Fruit fly (Drosophila melanogaster) whole organism, embryonic: ENCODE results near the gene neur.

Source experiments
- CG10209 ChIP-seq: fragments of 200-800 bp; sonication (Bioruptor generic); optimal IDR thresholded peaks from 3 replicates; lab custom pipeline; 2017; ENCODE audit warnings: missing biosample characterization, mild to moderate bottlenecking, missing genetic modification characterization, missing genetic modification reagents
- CG10431 ChIP-seq: fragments of 200-800 bp; sonication (Bioruptor generic); optimal IDR thresholded peaks from 3 replicates; lab custom pipeline; 2018; ENCODE audit warnings: missing biosample characterization, mild to moderate bottlenecking, missing genetic modification characterization
- CG11695 ChIP-seq: fragments of 200-800 bp; sonication (Bioruptor generic); IDR thresholded peaks from 3 replicates; pipeline ENCODE4 v1.3.6; 2022; ENCODE audit warnings: missing biosample characterization, missing genetic modification characterization
- CG1233 ChIP-seq: fragments of 200-800 bp; sonication (Bioruptor generic); optimal IDR thresholded peaks from 4 replicates; lab custom pipeline; 2018; ENCODE audit warnings: missing biosample characterization, mild to moderate bottlenecking, missing genetic modification characterization
- CG12942 ChIP-seq: fragments of 200-800 bp; sonication (Bioruptor generic); optimal IDR thresholded peaks from 3 replicates; lab custom pipeline; 2016; ENCODE audit warnings: missing biosample characterization, missing genetic modification characterization
- CG13424 ChIP-seq: fragments of 200-800 bp; sonication (Bioruptor generic); optimal IDR thresholded peaks from 2 replicates; lab custom pipeline; 2019; ENCODE audit warnings: missing biosample characterization, mild to moderate bottlenecking, missing genetic modification characterization, moderate library complexity
- CG14014 ChIP-seq: fragments of 200-800 bp; sonication (Bioruptor generic); IDR thresholded peaks from 2 replicates; pipeline ENCODE4 v1.3.6; 2022; ENCODE audit warnings: missing biosample characterization, missing genetic modification characterization
- CG14050 ChIP-seq: fragments of 200-800 bp; sonication (Bioruptor generic); IDR thresholded peaks from 3 replicates; pipeline ENCODE4 v1.3.6; 2022; ENCODE audit warnings: missing biosample characterization, missing genetic modification characterization
- CG15479 ChIP-seq: fragments of 200-800 bp; sonication (Bioruptor generic); optimal IDR thresholded peaks from 3 replicates; lab custom pipeline; 2019; ENCODE audit warnings: missing biosample characterization, mild to moderate bottlenecking, missing genetic modification characterization, moderate library complexity
- CG16863 ChIP-seq: fragments of 200-800 bp; sonication (Bioruptor generic); optimal IDR thresholded peaks from 3 replicates; lab custom pipeline; 2016; ENCODE audit warnings: missing biosample characterization, missing genetic modification characterization
- CG17361 ChIP-seq: fragments of 200-800 bp; sonication (Bioruptor generic); IDR thresholded peaks from 3 replicates; pipeline ENCODE4 v1.3.6; 2022; ENCODE audit warnings: missing biosample characterization, missing genetic modification characterization
- CG17802 ChIP-seq: fragments of 200-800 bp; sonication (Bioruptor generic); optimal IDR thresholded peaks from 2 replicates; lab custom pipeline; 2018; ENCODE audit warnings: missing biosample characterization, mild to moderate bottlenecking, missing genetic modification characterization, moderate library complexity
- CG3065 ChIP-seq: fragments of 200-800 bp; sonication (Bioruptor generic); optimal IDR thresholded peaks from 2 replicates; lab custom pipeline; 2016; ENCODE audit warnings: missing biosample characterization, missing genetic modification characterization
- CG4424 ChIP-seq: fragments of 200-800 bp; sonication (Bioruptor generic); optimal IDR thresholded peaks from 3 replicates; lab custom pipeline; 2016; ENCODE audit warnings: missing biosample characterization, missing genetic modification characterization
- CG4730 ChIP-seq: fragments of 200-800 bp; sonication (Bioruptor generic); IDR thresholded peaks from 2 replicates; pipeline ENCODE4 v1.3.6; 2022; ENCODE audit warnings: missing biosample characterization, missing genetic modification characterization
- CG5245 ChIP-seq: fragments of 200-800 bp; sonication (Bioruptor generic); optimal IDR thresholded peaks from 3 replicates; lab custom pipeline; 2016; ENCODE audit warnings: missing biosample characterization, missing genetic modification characterization
- CG5953 ChIP-seq: fragments of 200-800 bp; sonication (Bioruptor generic); IDR thresholded peaks from 2 replicates; pipeline ENCODE4 v1.3.6; 2022; ENCODE audit warnings: missing biosample characterization, missing genetic modification characterization
- CG6689 ChIP-seq: fragments of 200-800 bp; sonication (Bioruptor generic); IDR thresholded peaks from 2 replicates; pipeline ENCODE4 v1.3.6; 2022; ENCODE audit warnings: missing biosample characterization, missing genetic modification characterization
- CG6813 ChIP-seq: fragments of 200-800 bp; sonication (Bioruptor generic); optimal IDR thresholded peaks from 2 replicates; lab custom pipeline; 2017; ENCODE audit warnings: missing biosample characterization, missing genetic modification characterization, mild to moderate bottlenecking, moderate library complexity, missing genetic modification reagents
- CG7987 ChIP-seq: fragments of 200-800 bp; sonication (Bioruptor generic); optimal IDR thresholded peaks from 2 replicates; lab custom pipeline; 2018; ENCODE audit warnings: missing biosample characterization, mild to moderate bottlenecking, missing genetic modification characterization, moderate library complexity
- CG8089 ChIP-seq: fragments of 200-800 bp; sonication (Bioruptor generic); optimal IDR thresholded peaks from 3 replicates; lab custom pipeline; 2016; ENCODE audit warnings: missing biosample characterization, missing genetic modification characterization
- CG8924 ChIP-seq: fragments of 200-800 bp; optimal IDR thresholded peaks from 3 replicates; lab custom pipeline; 2019; ENCODE audit warnings: missing biosample characterization, mild to moderate bottlenecking, missing genetic modification characterization, moderate library complexity
- CkIIα-i1 ChIP-seq: fragments of 200-800 bp; sonication (Bioruptor generic); IDR thresholded peaks from 2 replicates; pipeline ENCODE4 v1.3.6; 2022; ENCODE audit warnings: missing biosample characterization, missing genetic modification characterization
- Dll ChIP-seq: fragments of 200-800 bp; sonication (Bioruptor generic); IDR thresholded peaks from 4 replicates; pipeline ENCODE4 v1.3.6; 2022; ENCODE audit warnings: missing biosample characterization, missing genetic modification characterization; ENCODE audit not compliant: partially characterized antibody
- Lpt ChIP-seq: fragments of >200 bp; optimal IDR thresholded peaks from 2 replicates; lab custom pipeline; 2018; ENCODE audit warnings: missing biosample characterization, missing genetic modification characterization
- Mad ChIP-seq: fragments of 200-800 bp; sonication (Bioruptor generic); optimal IDR thresholded peaks from 2 replicates; lab custom pipeline; 2016; ENCODE audit warnings: missing biosample characterization, missing genetic modification characterization
- Meics ChIP-seq: fragments of 200-800 bp; sonication (Bioruptor generic); optimal IDR thresholded peaks from 2 replicates; lab custom pipeline; 2017; ENCODE audit warnings: missing biosample characterization, mild to moderate bottlenecking, missing genetic modification characterization
- NFAT ChIP-seq: fragments of 200-800 bp; sonication (Bioruptor generic); IDR thresholded peaks from 2 replicates; pipeline ENCODE4 v1.3.6; 2022; ENCODE audit warnings: missing biosample characterization, missing genetic modification characterization
- PHDP ChIP-seq: fragments of 200-800 bp; sonication (Bioruptor generic); optimal IDR thresholded peaks from 3 replicates; lab custom pipeline; 2018; ENCODE audit warnings: missing biosample characterization, mild to moderate bottlenecking, missing genetic modification characterization, moderate library complexity
- Pdp1 ChIP-seq, 2 experiments: fragments of 200-800 bp; sonication (Bioruptor generic); optimal IDR thresholded peaks; 3 replicates each; lab custom pipeline; 2016; ENCODE audit warnings: missing biosample characterization in 2 of 2, missing genetic modification characterization in 2 of 2, mild to moderate bottlenecking in 1 of 2, moderate library complexity in 1 of 2
- Sry-δ ChIP-seq: fragments of 200-800 bp; sonication (Bioruptor generic); optimal IDR thresholded peaks from 2 replicates; lab custom pipeline; 2016; ENCODE audit warnings: missing biosample characterization, missing genetic modification characterization
- Taf1 ChIP-seq: fragments of 200-800 bp; sonication (Bioruptor generic); IDR thresholded peaks from 2 replicates; pipeline ENCODE4 v1.3.6; 2022; ENCODE audit warnings: missing biosample characterization, missing genetic modification characterization
- Tbp ChIP-seq: fragments of >200 bp; optimal IDR thresholded peaks from 2 replicates; lab custom pipeline; 2018; ENCODE audit warnings: missing biosample characterization, missing genetic modification characterization
- abd-A ChIP-seq: fragments of 200-800 bp; sonication (Bioruptor generic); optimal IDR thresholded peaks from 3 replicates; lab custom pipeline; 2019; ENCODE audit warnings: missing biosample characterization, mild to moderate bottlenecking, missing genetic modification characterization, moderate library complexity
- aop ChIP-seq: fragments of 200-800 bp; sonication (Bioruptor generic); IDR thresholded peaks from 2 replicates; pipeline ENCODE4 v1.3.6; 2022; ENCODE audit warnings: missing biosample characterization, missing genetic modification characterization
- cas ChIP-seq: fragments of 200-800 bp; sonication (Bioruptor generic); IDR thresholded peaks from 2 replicates; pipeline ENCODE4 v1.3.6; 2022; ENCODE audit warnings: missing biosample characterization, missing genetic modification characterization
- disco-r ChIP-seq: fragments of 200-800 bp; sonication (Bioruptor generic); optimal IDR thresholded peaks from 2 replicates; lab custom pipeline; 2016; ENCODE audit warnings: missing biosample characterization, missing genetic modification characterization
- dm ChIP-seq: fragments of 200-800 bp; sonication (Bioruptor generic); optimal IDR thresholded peaks from 3 replicates; lab custom pipeline; 2016; ENCODE audit warnings: missing biosample characterization, missing genetic modification characterization
- esg ChIP-seq: fragments of 200-800 bp; sonication (Bioruptor generic); conservative IDR thresholded peaks from 2 replicates; pipeline ENCODE4 v1.3.6; 2022; ENCODE audit warnings: missing biosample characterization, missing genetic modification characterization
- exex ChIP-seq: fragments of 200-800 bp; sonication (Bioruptor generic); optimal IDR thresholded peaks from 4 replicates; lab custom pipeline; 2018; ENCODE audit warnings: missing biosample characterization, mild to moderate bottlenecking, missing genetic modification characterization, moderate library complexity
- fru ChIP-seq: fragments of >200 bp; optimal IDR thresholded peaks from 2 replicates; lab custom pipeline; 2017
- grau ChIP-seq: fragments of 200-800 bp; optimal IDR thresholded peaks from 3 replicates; lab custom pipeline; 2019; ENCODE audit warnings: missing biosample characterization, mild to moderate bottlenecking, missing genetic modification characterization, moderate library complexity
- grn ChIP-seq: fragments of 200-800 bp; sonication (Bioruptor generic); optimal IDR thresholded peaks from 3 replicates; lab custom pipeline; 2017; ENCODE audit warnings: missing biosample characterization, missing genetic modification characterization
- hbn ChIP-seq: fragments of 200-800 bp; sonication (Bioruptor generic); IDR thresholded peaks from 2 replicates; pipeline ENCODE4 v1.3.6; 2022; ENCODE audit warnings: missing biosample characterization, missing genetic modification characterization; ENCODE audit not compliant: partially characterized antibody
- lbe ChIP-seq: fragments of 200-800 bp; sonication (Bioruptor generic); optimal IDR thresholded peaks from 2 replicates; lab custom pipeline; 2016; ENCODE audit warnings: missing biosample characterization, mild to moderate bottlenecking, missing genetic modification characterization
- otp ChIP-seq: fragments of 200-800 bp; sonication (Bioruptor generic); IDR thresholded peaks from 3 replicates; pipeline ENCODE4, ENCODE4 v1.3.6; 2022; ENCODE audit warnings: missing biosample characterization, missing genetic modification characterization
- sc ChIP-seq, 3 experiments: fragments of >200 bp in 2 of 3; fragments of 200-800 bp in 1 of 3; sonication (Bioruptor generic) in 1 of 3; optimal IDR thresholded peaks; 2 replicates in 2 of 3; 3 replicates in 1 of 3; lab custom pipeline; 2017; ENCODE audit warnings: mild to moderate bottlenecking in 1 of 3, missing biosample characterization in 1 of 3, missing genetic modification characterization in 1 of 3, missing genetic modification reagents in 1 of 3
- sr ChIP-seq: fragments of 200-800 bp; sonication (Bioruptor generic); IDR thresholded peaks from 3 replicates; pipeline ENCODE4 v1.3.6; 2022; ENCODE audit warnings: missing biosample characterization, missing genetic modification characterization
- tin ChIP-seq: fragments of 200-800 bp; sonication (Bioruptor generic); optimal IDR thresholded peaks from 3 replicates; lab custom pipeline; 2016; ENCODE audit warnings: missing biosample characterization, missing genetic modification characterization
- trem ChIP-seq: fragments of 200-800 bp; optimal IDR thresholded peaks from 3 replicates; lab custom pipeline; 2019; ENCODE audit warnings: missing biosample characterization, mild to moderate bottlenecking, missing genetic modification characterization, moderate library complexity
- yki ChIP-seq: fragments of >200 bp; optimal IDR thresholded peaks from 3 replicates; lab custom pipeline; 2018

Gene neur

DNA sequence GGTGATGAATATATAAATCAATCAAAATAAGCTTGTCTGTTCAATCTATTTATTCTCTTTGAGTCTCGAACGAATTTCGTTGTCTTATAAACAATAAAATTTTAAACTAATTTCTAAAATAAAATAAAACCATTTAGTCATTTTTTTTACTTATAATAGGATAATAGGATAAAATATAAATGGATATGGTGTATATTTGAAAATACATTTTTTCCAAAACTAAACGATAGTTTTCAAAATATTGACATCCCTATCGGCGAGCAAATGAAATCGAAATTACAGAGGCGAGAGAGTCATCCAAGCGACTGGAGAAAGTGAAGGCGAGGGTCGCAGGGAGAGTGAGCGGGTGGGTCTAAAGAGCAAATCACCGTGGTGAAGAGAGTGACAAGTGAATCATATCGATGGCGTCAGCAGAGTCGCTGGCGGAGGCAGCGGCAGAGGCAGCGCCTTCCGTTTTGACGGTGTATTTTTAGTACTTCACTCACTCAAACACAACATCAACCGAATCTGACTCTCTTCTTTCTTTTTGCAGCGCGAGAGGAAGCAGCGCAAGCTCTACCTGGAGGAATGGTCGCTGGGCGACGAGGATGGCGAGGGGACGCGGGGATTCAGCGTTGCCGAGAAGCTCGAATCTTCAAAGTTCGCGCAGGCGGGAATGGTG is 18.3 kb upstream of the neur start (continued):
- peak; percentile 100 for TF ChIP-seq abd-A
- TF ChIP-seq grn (GFP tag; lab: Kevin White, UChicago), result no peak
- no peak for TF ChIP-seq CkIIα-i1
- TF ChIP-seq CG8924, result peak; percentile 100
- peak; percentile 99 for TF ChIP-seq CG13424 (tag; lab: Kevin White, UChicago)
- TF ChIP-seq CG5953 (GFP tag; lab: Robert Waterston, UW), result no peak
- no peak for TF ChIP-seq CG11695
- TF ChIP-seq NFAT (GFP tag; lab: Robert Waterston, UW), result no peak
- TF ChIP-seq CG10431 (GFP tag; lab: Kevin White, UChicago), result peak; percentile 96
- TF ChIP-seq trem (tag; lab: Kevin White, UChicago), result peak; percentile 96
- peak; percentile 93 for TF ChIP-seq CG12942 (GFP tag; lab: Kevin White, UChicago)
- peak; percentile 92 for TF ChIP-seq tin (GFP tag; lab: Kevin White, UChicago)
- peak; percentile 66 for TF ChIP-seq Sry-δ (GFP tag; lab: Kevin White, UChicago)
- TF ChIP-seq CG8089 (GFP tag; lab: Kevin White, UChicago), result peak; percentile 12
- TF ChIP-seq CG6813 (GFP tag; lab: Kevin White, UChicago), result peak; percentile 95
- TF ChIP-seq otp (GFP tag; lab: Robert Waterston, UW), result no peak
- TF ChIP-seq exex (tag; lab: Kevin White, UChicago), result peak; percentile 99
- peak; percentile 95 for TF ChIP-seq CG4424 (GFP tag; lab: Kevin White, UChicago)
- TF ChIP-seq Dll (GFP tag; lab: Robert Waterston, UW), result no peak
- no peak for TF ChIP-seq esg (GFP tag; lab: Robert Waterston, UW)
- peak; percentile 92 for TF ChIP-seq CG7987
- TF ChIP-seq hbn (GFP tag; lab: Robert Waterston, UW), result no peak
- TF ChIP-seq fru (lab: Kevin White, UChicago), result no peak
- TF ChIP-seq CG16863 (GFP tag; lab: Kevin White, UChicago), result peak; percentile 44
- no peak for TF ChIP-seq CG4730
- TF ChIP-seq CG3065 (GFP tag; lab: Kevin White, UChicago), result peak; percentile 81
- peak; percentile 86 for TF ChIP-seq lbe (GFP tag; lab: Kevin White, UChicago)
- TF ChIP-seq Tbp, result no peak
- no peak for TF ChIP-seq cas (GFP tag; lab: Robert Waterston, UW)
- TF ChIP-seq Meics (GFP tag; lab: Kevin White, UChicago), result peak; percentile 99
- no peak for TF ChIP-seq CG14050 (GFP tag; lab: Robert Waterston, UW)
- peak; percentile 62 to 64 for TF ChIP-seq Pdp1 (GFP tag; optimal IDR thresholded peaks at IDR 0.05; lab: Kevin White, UChicago)
- TF ChIP-seq sc (optimal IDR thresholded peaks at IDR 0.05; lab: Kevin White, UChicago), result no peak
- peak; percentile 96 for TF ChIP-seq sc (GFP tag; optimal IDR thresholded peaks at IDR 0.05; lab: Kevin White, UChicago)
- TF ChIP-seq CG10209 (GFP tag; lab: Kevin White, UChicago), result peak; percentile 98
- TF ChIP-seq yki (lab: Kevin White, UChicago), result peak; percentile 91
- TF ChIP-seq CG1233 (GFP tag; lab: Kevin White, UChicago), result peak; percentile 98
- peak; percentile 69 for TF ChIP-seq CG17802 (tag; lab: Kevin White, UChicago)
- peak; percentile 99 for TF ChIP-seq grau (tag; lab: Kevin White, UChicago)
- TF ChIP-seq PHDP (tag; lab: Kevin White, UChicago), result peak; percentile 99
- no peak for TF ChIP-seq dm (GFP tag; lab: Kevin White, UChicago)
- TF ChIP-seq Lpt (GFP tag; lab: Kevin White, UChicago), result no peak
- no peak for TF ChIP-seq CG6689 (GFP tag; lab: Robert Waterston, UW)
- TF ChIP-seq CG5245, result peak; percentile 74
- TF ChIP-seq disco-r (GFP tag; lab: Kevin White, UChicago), result no peak
- TF ChIP-seq Taf1 (GFP tag; lab: Robert Waterston, UW), result no peak
- TF ChIP-seq CG17361 (GFP tag; lab: Robert Waterston, UW), result no peak
- TF ChIP-seq Mad (GFP tag; lab: Kevin White, UChicago), result peak; percentile 72
- TF ChIP-seq CG14014 (GFP tag; lab: Robert Waterston, UW), result no peak
- no peak for TF ChIP-seq aop (GFP tag; lab: Robert Waterston, UW)
- no peak for TF ChIP-seq sr (GFP tag; lab: Robert Waterston, UW)
- TF ChIP-seq CG15479, result peak; percentile 86
